Fruit fly (Drosophila melanogaster): Measurements from ENCODE around the gene spartin.

The spartin gene

DNA sequence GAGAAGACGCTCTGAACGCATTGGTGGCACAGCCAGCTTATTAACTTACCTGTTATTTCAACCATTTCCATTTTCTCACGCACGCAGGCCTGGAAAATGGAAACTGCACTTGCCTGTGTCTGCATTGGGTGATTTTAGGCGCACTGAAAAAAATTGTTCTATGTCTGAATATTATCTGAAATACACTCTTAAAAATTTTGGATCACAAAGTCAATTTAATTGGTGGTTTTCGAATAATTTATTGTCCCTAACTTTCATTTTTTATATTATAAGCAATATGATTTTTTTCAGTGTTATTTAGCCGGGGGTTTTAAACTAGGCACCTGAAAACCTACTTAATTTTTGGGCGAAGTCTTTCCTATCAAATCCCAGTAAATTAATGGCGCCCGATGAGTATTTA, 8.5 kb downstream of the spartin start:
- peak; percentile 36 for TF ChIP-seq lz (GFP tag; optimal IDR thresholded peaks at IDR 0.05)
- peak; percentile 17 for TF ChIP-seq CG11902 (GFP tag; optimal IDR thresholded peaks at IDR 0.05)
- no peak for TF ChIP-seq fd85E (GFP tag; optimal IDR thresholded peaks at IDR 0.05)
- peak; percentile 84 for TF ChIP-seq Hr4 (GFP tag; optimal IDR thresholded peaks at IDR 0.05)
- peak; percentile 56 for TF ChIP-seq Ets96B (tag; optimal IDR thresholded peaks at IDR 0.05)
- TF ChIP-seq spab (GFP tag; optimal IDR thresholded peaks at IDR 0.05): peak; percentile 44
- TF ChIP-seq CG6276 (GFP tag; optimal IDR thresholded peaks at IDR 0.05): peak; percentile 80
- TF ChIP-seq Blimp-1 (GFP tag; optimal IDR thresholded peaks at IDR 0.05): no peak
- TF ChIP-seq Eip93F (GFP tag; optimal IDR thresholded peaks at IDR 0.05): no peak
- peak; percentile 29 for TF ChIP-seq cyc (GFP tag; optimal IDR thresholded peaks at IDR 0.05)
- peak; percentile 34 for TF ChIP-seq dac (GFP tag; optimal IDR thresholded peaks at IDR 0.05)
- TF ChIP-seq Eip75B (GFP tag; optimal IDR thresholded peaks at IDR 0.05): peak; percentile 68
- TF ChIP-seq CG6163 (GFP tag; IDR thresholded peaks at IDR 0.05): peak; percentile 78
- TF ChIP-seq CG10669 (GFP tag; optimal IDR thresholded peaks at IDR 0.05): peak; percentile 50
- peak; percentile 26 for TF ChIP-seq CG8632 (GFP tag; optimal IDR thresholded peaks at IDR 0.05)
- peak; percentile 9 for TF ChIP-seq CG1621 (tag; optimal IDR thresholded peaks at IDR 0.05)
- TF ChIP-seq achi (GFP tag; optimal IDR thresholded peaks at IDR 0.05): peak; percentile 66
- TF ChIP-seq CG3919 (GFP tag; optimal IDR thresholded peaks at IDR 0.05): peak; percentile 71
- peak; percentile 46 for TF ChIP-seq Sox14 (GFP tag; optimal IDR thresholded peaks at IDR 0.05)
- TF ChIP-seq Smox (GFP tag; optimal IDR thresholded peaks at IDR 0.05): no peak
- peak; percentile 88 for TF ChIP-seq eg (GFP tag; IDR thresholded peaks at IDR 0.05)
- peak; percentile 60 for TF ChIP-seq pdm3 (GFP tag; optimal IDR thresholded peaks at IDR 0.05)
- peak; percentile 78 for TF ChIP-seq CG32006 (GFP tag; optimal IDR thresholded peaks at IDR 0.05)
- TF ChIP-seq CG3032 (tag; optimal IDR thresholded peaks at IDR 0.05): peak; percentile 49
- peak; percentile 14 for TF ChIP-seq dsx (GFP tag; optimal IDR thresholded peaks at IDR 0.05; ENCODE audit: poor library complexity, severe bottlenecking)
- no peak for TF ChIP-seq Ets21C (GFP tag; optimal IDR thresholded peaks at IDR 0.05)
- peak; percentile 74 for TF ChIP-seq svp (GFP tag)
- TF ChIP-seq esn (GFP tag; optimal IDR thresholded peaks at IDR 0.05): peak; percentile 25
- TF ChIP-seq CG8319 (GFP tag; optimal IDR thresholded peaks at IDR 0.05): peak; percentile 29
- TF ChIP-seq fd59A (GFP tag; optimal IDR thresholded peaks at IDR 0.05): peak; percentile 27
- peak; percentile 93 for TF ChIP-seq Eip78C (GFP tag)
- TF ChIP-seq net (GFP tag; optimal IDR thresholded peaks at IDR 0.05): peak; percentile 72
- TF ChIP-seq Lpt (GFP tag; optimal IDR thresholded peaks at IDR 0.05): peak; percentile 62
- TF ChIP-seq CG11762 (GFP tag; optimal IDR thresholded peaks at IDR 0.05; ENCODE audit: insufficient read depth): peak; percentile 27
- peak; percentile 22 for TF ChIP-seq CG31627 (GFP tag; optimal IDR thresholded peaks at IDR 0.05)
- TF ChIP-seq CG10631 (GFP tag; optimal IDR thresholded peaks at IDR 0.05): peak; percentile 55
- TF ChIP-seq Sox102F (GFP tag; optimal IDR thresholded peaks at IDR 0.05): no peak
- TF ChIP-seq CG4318 (GFP tag; optimal IDR thresholded peaks at IDR 0.05): peak; percentile 64
- TF ChIP-seq Hr38 (GFP tag; optimal IDR thresholded peaks at IDR 0.05): no peak
- peak; percentile 1 to 40 for TF ChIP-seq ss (GFP tag; optimal IDR thresholded peaks at IDR 0.05)
- no peak for TF ChIP-seq CG16779 (tag; optimal IDR thresholded peaks at IDR 0.05)
- TF ChIP-seq Gug (GFP tag; IDR thresholded peaks at IDR 0.05): peak; percentile 77
- peak; percentile 86 for TF ChIP-seq CG8119 (GFP tag; IDR thresholded peaks at IDR 0.05)
- peak; percentile 73 for TF ChIP-seq OdsH (GFP tag; optimal IDR thresholded peaks at IDR 0.05)
- TF ChIP-seq topi (GFP tag; optimal IDR thresholded peaks at IDR 0.05): peak; percentile 53
- TF ChIP-seq salr (GFP tag; optimal IDR thresholded peaks at IDR 0.05): peak in 1 of 2 experiments; percentile 65
- TF ChIP-seq Hr39 (GFP tag; optimal IDR thresholded peaks at IDR 0.05): peak; percentile 25
- peak; percentile 16 for TF ChIP-seq Sox15 (GFP tag; optimal IDR thresholded peaks at IDR 0.05)
- TF ChIP-seq Met (GFP tag; optimal IDR thresholded peaks at IDR 0.05): peak; percentile 51
- TF ChIP-seq vri (GFP tag; optimal IDR thresholded peaks at IDR 0.05): no peak
- TF ChIP-seq fkh (GFP tag; optimal IDR thresholded peaks at IDR 0.05): no peak
- peak; percentile 54 for TF ChIP-seq CG6808 (GFP tag; optimal IDR thresholded peaks at IDR 0.05)
